Worm (Caenorhabditis elegans) whole organism, early embryonic: ENCODE data around the gene rga-5.

ENCODE experiments used
- B0310.2 ChIP-seq: sonication (generic microtip); optimal IDR thresholded peaks from 2 replicates; lab custom pipeline; 2016; ENCODE audit warnings: mild to moderate bottlenecking, missing genetic modification characterization, missing compliant biosample characterization
- F13C5.2 ChIP-seq: sonication (generic microtip); optimal IDR thresholded peaks from 2 replicates; lab custom pipeline; 2017; ENCODE audit warnings: mild to moderate bottlenecking, missing genetic modification characterization, inconsistent platforms, missing compliant biosample characterization
- aly-1 ChIP-seq: sonication (generic microtip); optimal IDR thresholded peaks from 2 replicates; lab custom pipeline; 2016; ENCODE audit warnings: missing genetic modification characterization, missing compliant biosample characterization
- ama-1 ChIP-seq: fragments of 150-350 bp; optimal IDR thresholded peaks from 2 replicates; lab custom pipeline; 2014
- ceh-13 ChIP-seq: fragments of 200-800 bp; sonication (Bioruptor generic); optimal IDR thresholded peaks from 2 replicates; lab custom pipeline; 2018; ENCODE audit warnings: mild to moderate bottlenecking, missing genetic modification characterization, missing compliant biosample characterization
- ets-7 ChIP-seq: sonication (generic microtip); optimal IDR thresholded peaks from 2 replicates; lab custom pipeline; 2016; ENCODE audit warnings: missing genotype, missing genetic modification characterization, missing compliant biosample characterization
- flt-1 ChIP-seq: fragments of 200-800 bp; sonication (Bioruptor generic); IDR thresholded peaks from 2 replicates; pipeline ENCODE4 v1.3.6; 2022; ENCODE audit warnings: missing genetic modification characterization, missing compliant biosample characterization
- hmbx-1 ChIP-seq: sonication (generic microtip); optimal IDR thresholded peaks from 2 replicates; lab custom pipeline; 2016; ENCODE audit warnings: mild to moderate bottlenecking, missing genetic modification characterization, missing compliant biosample characterization
- hmg-4 ChIP-seq: fragments of 200-800 bp; sonication (Bioruptor generic); optimal IDR thresholded peaks from 2 replicates; lab custom pipeline; 2018; ENCODE audit warnings: mild to moderate bottlenecking, missing genetic modification characterization, missing compliant biosample characterization
- hnd-1 ChIP-seq: sonication (generic microtip); optimal IDR thresholded peaks from 2 replicates; lab custom pipeline; 2016; ENCODE audit warnings: missing genetic modification characterization, missing compliant biosample characterization
- pes-1 ChIP-seq: fragments of 200-800 bp; sonication (Bioruptor generic); IDR thresholded peaks from 2 replicates; pipeline ENCODE4 v1.3.6; 2022; ENCODE audit warnings: missing genetic modification reagents, missing genetic modification characterization, missing compliant biosample characterization
- scrt-1 ChIP-seq: fragments of 200-800 bp; sonication (Bioruptor generic); IDR thresholded peaks from 2 replicates; pipeline ENCODE4 v1.3.6; 2022; ENCODE audit warnings: missing genetic modification characterization, missing compliant biosample characterization
- sea-1 ChIP-seq: fragments of 200-800 bp; sonication (Bioruptor generic); conservative IDR thresholded peaks from 2 replicates; pipeline ENCODE4 v1.3.6; 2022; ENCODE audit warnings: missing genetic modification characterization, missing compliant biosample characterization
- tbx-11 ChIP-seq: fragments of 200-800 bp; sonication (Bioruptor generic); IDR thresholded peaks from 2 replicates; pipeline ENCODE4 v1.3.6; 2022; ENCODE audit warnings: missing genetic modification characterization, missing compliant biosample characterization
- tbx-37 ChIP-seq: fragments of 200-800 bp; sonication (Bioruptor generic); conservative IDR thresholded peaks from 2 replicates; pipeline ENCODE4 v1.3.6; 2022; ENCODE audit warnings: missing genetic modification reagents, missing genetic modification characterization, missing compliant biosample characterization
- tra-4 ChIP-seq: sonication (generic microtip); optimal IDR thresholded peaks from 2 replicates; lab custom pipeline; 2017; ENCODE audit warnings: missing genetic modification characterization, missing compliant biosample characterization

rga-5 gene

DNA sequence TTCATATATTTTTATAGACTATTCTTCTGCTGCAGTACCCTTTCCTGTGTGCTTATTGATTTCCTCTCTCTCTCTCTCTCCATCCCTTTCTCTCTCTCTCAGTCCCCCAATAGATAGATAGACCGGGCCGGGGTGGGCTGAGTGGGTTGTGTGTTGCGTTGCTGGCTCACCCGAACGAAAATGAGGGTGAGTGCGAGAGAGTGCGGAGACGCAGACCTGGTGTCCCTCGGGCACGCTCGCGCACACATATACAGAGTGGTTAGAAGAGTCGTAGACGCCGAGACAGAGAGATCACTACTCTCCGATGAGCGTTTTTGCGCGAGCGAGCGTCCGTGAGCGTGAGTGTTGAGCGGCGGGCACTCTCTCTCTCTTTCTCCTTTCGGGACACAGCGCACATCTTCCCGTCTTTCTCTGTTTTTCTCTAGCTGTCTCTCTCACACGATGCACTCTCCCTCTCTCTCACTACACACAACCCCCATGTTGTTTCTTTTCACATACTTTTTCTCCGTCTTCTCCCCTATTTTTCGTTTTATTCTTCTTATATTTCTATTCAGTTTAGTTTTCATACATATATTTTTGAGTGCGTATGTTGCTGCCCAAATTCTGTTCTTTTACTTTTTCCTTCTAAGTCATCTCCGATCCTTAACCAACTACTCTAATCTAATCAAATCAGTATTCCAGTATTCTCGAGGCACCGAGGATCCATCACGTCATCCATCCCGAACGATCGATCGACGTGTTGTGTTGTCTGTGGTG lies 59.9 kb downstream of the rga-5 start, which contains the start of gene lin-66:
lin-66 (plus strand) TSS at position 672 of the 756 bp plus-strand sequence.
- TF ChIP-seq ets-7 (peak; percentile 28), hmbx-1 (tag; lab: Kevin White, UChicago) (no peak), tra-4 (tag; lab: Kevin White, UChicago) (no peak), tbx-37 (GFP tag; lab: Robert Waterston, UW) (no peak), sea-1 (GFP tag; lab: Robert Waterston, UW) (peak; percentile 26; the same call in 1 of the 2 replicates), scrt-1 (GFP tag; lab: Robert Waterston, UW) (no peak), F13C5.2 (tag; lab: Kevin White, UChicago) (peak; percentile 73), ama-1 (lab: Kevin White, UChicago) (no peak), hmg-4 (GFP tag; lab: Kevin White, UChicago) (peak; percentile 77), aly-1 (tag; lab: Kevin White, UChicago) (peak; percentile 36), pes-1 (GFP tag; lab: Robert Waterston, UW) (no peak), tbx-11 (GFP tag; lab: Robert Waterston, UW) (no peak), flt-1 (no peak), ceh-13 (GFP tag; lab: Kevin White, UChicago) (no peak), B0310.2 (tag; lab: Kevin White, UChicago) (no peak), hnd-1 (tag; lab: Kevin White, UChicago) (no peak)

ce11 chrIV:13888164-13888518 lies 60.5 kb downstream of the rga-5 start:
- TF ChIP-seq sea-1 (GFP tag; lab: Robert Waterston, UW) = no peak
- TF ChIP-seq tra-4 (tag; lab: Kevin White, UChicago) = no peak
- no peak for TF ChIP-seq hmbx-1 (tag; lab: Kevin White, UChicago)
- no peak for TF ChIP-seq tbx-37 (GFP tag; lab: Robert Waterston, UW)
- no peak for TF ChIP-seq ceh-13 (GFP tag; lab: Kevin White, UChicago)
- no peak for TF ChIP-seq pes-1 (GFP tag; lab: Robert Waterston, UW)
- no peak for TF ChIP-seq scrt-1 (GFP tag; lab: Robert Waterston, UW)
- no peak for TF ChIP-seq hnd-1 (tag; lab: Kevin White, UChicago)
- TF ChIP-seq B0310.2 (tag; lab: Kevin White, UChicago) = no peak
- no peak for TF ChIP-seq aly-1 (tag; lab: Kevin White, UChicago)
- TF ChIP-seq F13C5.2 (tag; lab: Kevin White, UChicago) = no peak
- no peak for TF ChIP-seq tbx-11 (GFP tag; lab: Robert Waterston, UW)
- no peak for TF ChIP-seq ets-7
- no peak for TF ChIP-seq ama-1 (lab: Kevin White, UChicago)
- no peak for TF ChIP-seq hmg-4 (GFP tag; lab: Kevin White, UChicago)

DNA sequence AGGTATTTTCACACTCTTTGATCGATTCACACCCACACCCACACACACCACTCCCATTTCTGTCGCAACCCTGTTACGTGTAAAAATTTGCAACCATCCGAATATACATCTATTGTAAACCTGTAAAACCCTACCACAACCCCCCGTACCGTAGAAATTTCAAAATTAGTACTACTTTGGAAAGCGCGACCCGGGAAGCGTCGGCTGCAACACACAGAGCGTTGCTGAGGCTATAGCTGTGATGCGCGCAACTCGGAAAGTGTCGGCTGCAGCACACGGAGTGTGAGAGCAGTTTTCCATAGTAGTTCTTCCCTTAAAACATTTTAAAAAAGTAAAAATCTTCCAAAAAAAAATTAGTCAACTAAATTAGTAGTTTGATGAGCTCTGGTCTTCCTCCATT lies 65.4 kb downstream of the rga-5 start:
- TF ChIP-seq scrt-1 (GFP tag; lab: Robert Waterston, UW) (no peak), tra-4 (tag; lab: Kevin White, UChicago) (no peak), B0310.2 (tag; lab: Kevin White, UChicago) (no peak), ama-1 (lab: Kevin White, UChicago) (no peak), ceh-13 (GFP tag; lab: Kevin White, UChicago) (no peak), pes-1 (GFP tag; lab: Robert Waterston, UW) (0 out of 2 replicates have a peak, but pooled peaks have one; percentile 7), ets-7 (no peak), hnd-1 (tag; lab: Kevin White, UChicago) (no peak)
